Worm (Caenorhabditis elegans): ENCODE data around the gene R193.1.

DNA sequence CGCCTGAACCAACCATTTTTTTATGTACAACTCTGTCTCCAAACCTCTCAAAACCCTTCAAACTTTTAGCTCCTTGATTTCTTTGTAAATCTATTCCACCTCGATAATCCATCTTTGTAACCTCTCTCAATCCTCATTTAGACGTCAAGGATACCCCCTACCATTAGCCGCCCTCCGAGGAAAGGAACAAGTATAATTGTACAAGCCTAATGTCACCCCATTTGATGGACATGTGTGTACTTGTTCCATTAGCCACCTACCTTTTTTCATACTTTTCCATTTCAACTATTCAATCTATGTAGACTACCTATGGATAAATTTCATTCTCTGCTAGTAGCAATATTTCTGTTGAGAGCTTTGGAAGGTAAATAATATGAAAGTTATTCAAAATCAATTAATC, 47.0 kb upstream of the R193.1 start, which contains the start of gene C05D9.4:
- TF ChIP-seq ama-1 (optimal IDR thresholded peaks at IDR 0.05) (no peak), flt-1 (GFP tag; IDR thresholded peaks at IDR 0.05) (no peak), F13C5.2 (tag; optimal IDR thresholded peaks at IDR 0.05) (no peak), pes-1 (GFP tag; IDR thresholded peaks at IDR 0.05) (no peak), ets-7 (tag; optimal IDR thresholded peaks at IDR 0.05) (no peak), tra-4 (tag; optimal IDR thresholded peaks at IDR 0.05) (no peak), scrt-1 (GFP tag; IDR thresholded peaks at IDR 0.05) (no peak), ceh-36 (tag; optimal IDR thresholded peaks at IDR 0.05) (no peak), tbx-11 (GFP tag; IDR thresholded peaks at IDR 0.05) (no peak), hmbx-1 (tag; optimal IDR thresholded peaks at IDR 0.05) (no peak)

Measured in whole organism, early embryonic.